Worm (Caenorhabditis elegans): ENCODE data around the gene F42A9.7.

ce11 chrIV:8626294-8626693 lies 9.3 kb upstream of the F42A9.7 start:
- TF ChIP-seq F57C9.4 (tag; optimal IDR thresholded peaks at IDR 0.05) (no peak), gei-17 (GFP tag; optimal IDR thresholded peaks at IDR 0.05) (no peak), lsl-1 (GFP tag; optimal IDR thresholded peaks at IDR 0.05) (no peak)

All from whole organism, young adult.